Worm (Caenorhabditis elegans) whole organism, midembryonic: ENCODE data around the gene dpy-9.

Experiments used
- flt-1 ChIP-seq: fragments of 200-800 bp; sonication (Bioruptor generic); IDR thresholded peaks from 2 replicates; pipeline ENCODE4 v1.3.6; 2022; ENCODE audit warnings: missing genetic modification characterization, missing compliant biosample characterization
- klf-2 ChIP-seq: fragments of 200-800 bp; sonication (Bioruptor generic); conservative IDR thresholded peaks from 2 replicates; pipeline ENCODE4 v1.3.6; 2022; ENCODE audit warnings: missing genetic modification reagents, missing genetic modification characterization, missing compliant biosample characterization
- med-1 ChIP-seq: sonication (generic microtip); optimal IDR thresholded peaks from 2 replicates; lab custom pipeline; 2017; ENCODE audit warnings: missing genetic modification characterization, mild to moderate bottlenecking, missing compliant biosample characterization, antibody characterized with exemption, missing genetic modification reagents; ENCODE audit not compliant: insufficient read depth
- tab-1 ChIP-seq: fragments of 200-800 bp; sonication (Bioruptor generic); IDR thresholded peaks from 2 replicates; pipeline ENCODE4 v1.3.6; 2022; ENCODE audit warnings: missing genetic modification characterization, missing compliant biosample characterization
- ztf-23 ChIP-seq: fragments of 200-800 bp; sonication (Bioruptor generic); IDR thresholded peaks from 2 replicates; pipeline ENCODE4 v1.3.6; 2022; ENCODE audit warnings: missing genetic modification reagents, missing genetic modification characterization, missing compliant biosample characterization
- ztf-29 ChIP-seq: fragments of 200-800 bp; sonication (Bioruptor generic); IDR thresholded peaks from 2 replicates; pipeline ENCODE4 v1.3.6; 2022; ENCODE audit warnings: missing genetic modification reagents, missing genetic modification characterization, missing compliant biosample characterization

- TF ChIP-seq med-1 (GFP tag; lab: Kevin White, UChicago) (no peak), tab-1 (GFP tag; lab: Robert Waterston, UW) (no peak), ztf-23 (GFP tag; lab: Robert Waterston, UW) (no peak), flt-1 (GFP tag; lab: Robert Waterston, UW) (no peak), klf-2 (no peak), ztf-29 (GFP tag; lab: Robert Waterston, UW) (no peak)
Measured at ce11 chrIV:275146-275545, 16.1 kb upstream of the dpy-9 start.
